Fruit fly (Drosophila melanogaster) whole organism, embryonic: ENCODE results near the gene dmrt93B.

Experiments
- Atf3 ChIP-seq: fragments of 200-800 bp; sonication (Bioruptor generic); optimal IDR thresholded peaks from 3 replicates; lab custom pipeline; 2016; ENCODE audit warnings: missing biosample characterization, missing genetic modification characterization
- Awh ChIP-seq: fragments of 200-800 bp; sonication (Bioruptor generic); IDR thresholded peaks from 2 replicates; pipeline ENCODE4, ENCODE4 v1.3.6; 2022; ENCODE audit warnings: missing biosample characterization, missing genetic modification characterization
- B-H1 ChIP-seq: fragments of 200-800 bp; sonication (Bioruptor generic); IDR thresholded peaks from 3 replicates; pipeline ENCODE4 v1.3.6; 2022; ENCODE audit warnings: missing biosample characterization, missing genetic modification characterization
- CG10147 ChIP-seq: fragments of 200-800 bp; sonication (Bioruptor generic); optimal IDR thresholded peaks from 2 replicates; lab custom pipeline; 2019; ENCODE audit warnings: missing biosample characterization, mild to moderate bottlenecking, missing genetic modification characterization, moderate library complexity
- CG10431 ChIP-seq: fragments of 200-800 bp; sonication (Bioruptor generic); optimal IDR thresholded peaks from 3 replicates; lab custom pipeline; 2018; ENCODE audit warnings: missing biosample characterization, mild to moderate bottlenecking, missing genetic modification characterization
- CG10979 ChIP-seq: fragments of 200-800 bp; sonication (Bioruptor generic); optimal IDR thresholded peaks from 2 replicates; lab custom pipeline; 2018; ENCODE audit warnings: missing biosample characterization, mild to moderate bottlenecking, missing genetic modification characterization, moderate library complexity
- CG11398 ChIP-seq: fragments of 200-800 bp; sonication (Bioruptor generic); optimal IDR thresholded peaks from 2 replicates; lab custom pipeline; 2016; ENCODE audit warnings: missing biosample characterization, missing genetic modification characterization
- CG11695 ChIP-seq: fragments of 200-800 bp; sonication (Bioruptor generic); IDR thresholded peaks from 3 replicates; pipeline ENCODE4 v1.3.6; 2022; ENCODE audit warnings: missing biosample characterization, missing genetic modification characterization
- CG13775 ChIP-seq: fragments of 200-800 bp; sonication (Bioruptor generic); optimal IDR thresholded peaks from 3 replicates; lab custom pipeline; 2017; ENCODE audit warnings: missing biosample characterization, mild to moderate bottlenecking, missing genetic modification characterization
- CG17568 ChIP-seq: fragments of 200-800 bp; sonication (Bioruptor generic); optimal IDR thresholded peaks from 2 replicates; lab custom pipeline; 2018; ENCODE audit warnings: missing biosample characterization, mild to moderate bottlenecking, missing genetic modification characterization, moderate library complexity
- CG1832 ChIP-seq: fragments of 200-800 bp; sonication (Bioruptor generic); optimal IDR thresholded peaks from 2 replicates; lab custom pipeline; 2017; ENCODE audit warnings: missing biosample characterization, mild to moderate bottlenecking, missing genetic modification characterization, inconsistent platforms
- CG2202 ChIP-seq: fragments of 200-800 bp; sonication (Bioruptor generic); optimal IDR thresholded peaks from 2 replicates; lab custom pipeline; 2018; ENCODE audit warnings: missing biosample characterization, mild to moderate bottlenecking, missing genetic modification characterization
- CG2889 ChIP-seq: fragments of 200-800 bp; sonication (Bioruptor generic); IDR thresholded peaks from 3 replicates; pipeline ENCODE4 v1.3.6; 2022; ENCODE audit warnings: missing biosample characterization, missing genetic modification characterization
- CG32532 ChIP-seq: fragments of 200-800 bp; sonication (Bioruptor generic); IDR thresholded peaks from 2 replicates; pipeline ENCODE4 v1.3.6; 2022; ENCODE audit warnings: missing biosample characterization, missing genetic modification characterization
- CG32767 ChIP-seq: fragments of 200-800 bp; sonication (Bioruptor generic); IDR thresholded peaks from 2 replicates; pipeline ENCODE4 v1.3.6; 2022; ENCODE audit warnings: missing biosample characterization, missing genetic modification characterization
- CG3847 ChIP-seq: fragments of 200-800 bp; sonication (Bioruptor generic); IDR thresholded peaks from 2 replicates; pipeline ENCODE4 v1.3.6; 2022; ENCODE audit warnings: missing biosample characterization, missing genetic modification characterization
- CG42726 ChIP-seq: fragments of 200-800 bp; sonication (Bioruptor generic); IDR thresholded peaks from 2 replicates; pipeline ENCODE4 v1.3.6; 2022; ENCODE audit warnings: missing biosample characterization, missing genetic modification characterization; ENCODE audit not compliant: partially characterized antibody
- CG4404 ChIP-seq: fragments of 200-800 bp; sonication (Bioruptor generic); IDR thresholded peaks from 2 replicates; pipeline ENCODE4 v1.3.6; 2022; ENCODE audit warnings: missing biosample characterization, missing genetic modification characterization
- CG7372 ChIP-seq: fragments of 200-800 bp; sonication (Bioruptor generic); IDR thresholded peaks from 2 replicates; pipeline ENCODE4 v1.3.6; 2022; ENCODE audit warnings: missing biosample characterization, missing genetic modification characterization
- CHES-1-like ChIP-seq: fragments of 200-800 bp; sonication (Bioruptor generic); optimal IDR thresholded peaks from 2 replicates; lab custom pipeline; 2016; ENCODE audit warnings: missing biosample characterization, missing genetic modification characterization
- Dp ChIP-seq: fragments of 200-800 bp; sonication (Bioruptor generic); optimal IDR thresholded peaks from 2 replicates; lab custom pipeline; 2018; ENCODE audit warnings: missing biosample characterization, mild to moderate bottlenecking, missing genetic modification characterization, moderate library complexity
- E2f2 ChIP-seq: fragments of 200-800 bp; sonication (Bioruptor generic); IDR thresholded peaks from 2 replicates; pipeline ENCODE4 v1.3.6; 2022; ENCODE audit warnings: missing biosample characterization, missing genetic modification characterization
- Eip74EF ChIP-seq, 2 experiments: fragments of 200-800 bp in 1 of 2; fragments of >200 bp in 1 of 2; sonication (Bioruptor generic) in 1 of 2; optimal IDR thresholded peaks; 2 replicates each; lab custom pipeline; 2017 to 2019; ENCODE audit warnings: missing biosample characterization in 2 of 2, missing genetic modification characterization in 2 of 2, mild to moderate bottlenecking in 1 of 2, moderate library complexity in 1 of 2
- H15 ChIP-seq: fragments of 200-800 bp; sonication (Bioruptor generic); IDR thresholded peaks from 3 replicates; pipeline ENCODE4 v1.3.6; 2022; ENCODE audit warnings: missing biosample characterization, missing genetic modification characterization
- H2.0 ChIP-seq: fragments of 200-800 bp; sonication (Bioruptor generic); IDR thresholded peaks from 2 replicates; pipeline ENCODE4 v1.3.6; 2022; ENCODE audit warnings: missing biosample characterization, missing genetic modification characterization
- HLH54F ChIP-seq: fragments of 200-800 bp; sonication (Bioruptor generic); optimal IDR thresholded peaks from 3 replicates; lab custom pipeline; 2016; ENCODE audit warnings: missing biosample characterization, missing genetic modification characterization
- Max ChIP-seq: fragments of 200-800 bp; sonication (Bioruptor generic); optimal IDR thresholded peaks from 2 replicates; lab custom pipeline; 2016; ENCODE audit warnings: missing biosample characterization, mild to moderate bottlenecking, missing genetic modification characterization
- NK7.1 ChIP-seq: fragments of 200-800 bp; sonication (Bioruptor generic); optimal IDR thresholded peaks from 3 replicates; lab custom pipeline; 2016; ENCODE audit warnings: missing biosample characterization, missing genetic modification characterization
- Nf-YB ChIP-seq: fragments of 200-800 bp; sonication (Bioruptor generic); optimal IDR thresholded peaks from 3 replicates; lab custom pipeline; 2019; ENCODE audit warnings: missing biosample characterization, mild to moderate bottlenecking, missing genetic modification characterization, moderate library complexity
- Opbp ChIP-seq: fragments of 200-800 bp; sonication (Bioruptor generic); IDR thresholded peaks from 3 replicates; pipeline ENCODE4 v1.3.6; 2022; ENCODE audit warnings: missing biosample characterization, missing genetic modification characterization; ENCODE audit not compliant: partially characterized antibody
- Pdp1 ChIP-seq, 2 experiments: fragments of 200-800 bp; sonication (Bioruptor generic); optimal IDR thresholded peaks; 3 replicates each; lab custom pipeline; 2016; ENCODE audit warnings: missing biosample characterization in 2 of 2, missing genetic modification characterization in 2 of 2, mild to moderate bottlenecking in 1 of 2, moderate library complexity in 1 of 2
- Ravus ChIP-seq: fragments of 200-800 bp; sonication (Bioruptor generic); IDR thresholded peaks from 2 replicates; pipeline ENCODE4 v1.3.6; 2022; ENCODE audit warnings: missing biosample characterization, missing genetic modification characterization
- ap ChIP-seq: fragments of 200-800 bp; sonication (Bioruptor generic); IDR thresholded peaks from 2 replicates; pipeline ENCODE4 v1.3.6; 2022; ENCODE audit warnings: missing biosample characterization, missing genetic modification characterization
- cas ChIP-seq: fragments of 200-800 bp; sonication (Bioruptor generic); IDR thresholded peaks from 2 replicates; pipeline ENCODE4 v1.3.6; 2022; ENCODE audit warnings: missing biosample characterization, missing genetic modification characterization
- ftz-f1 ChIP-seq: fragments of 200-800 bp; sonication (Bioruptor generic); optimal IDR thresholded peaks from 2 replicates; lab custom pipeline; 2016; ENCODE audit warnings: missing biosample characterization, missing genetic modification characterization
- hth ChIP-seq: fragments of >200 bp; optimal IDR thresholded peaks from 2 replicates; lab custom pipeline; 2017; ENCODE audit warnings: inconsistent platforms
- kah ChIP-seq: fragments of 200-800 bp; sonication (Bioruptor generic); optimal IDR thresholded peaks from 2 replicates; lab custom pipeline; 2018; ENCODE audit warnings: missing biosample characterization, mild to moderate bottlenecking, missing genetic modification characterization
- klu ChIP-seq: fragments of 200-800 bp; sonication (Bioruptor generic); IDR thresholded peaks from 2 replicates; pipeline ENCODE4 v1.3.6; 2022; ENCODE audit warnings: missing biosample characterization, missing genetic modification characterization
- lbe ChIP-seq: fragments of 200-800 bp; sonication (Bioruptor generic); optimal IDR thresholded peaks from 2 replicates; lab custom pipeline; 2016; ENCODE audit warnings: missing biosample characterization, mild to moderate bottlenecking, missing genetic modification characterization
- nerfin-2 ChIP-seq: fragments of 200-800 bp; sonication (Bioruptor generic); IDR thresholded peaks from 2 replicates; pipeline ENCODE4 v1.3.6; 2022; ENCODE audit warnings: missing biosample characterization, missing genetic modification characterization; ENCODE audit not compliant: partially characterized antibody
- odd ChIP-seq: fragments of 200-800 bp; sonication (Bioruptor generic); optimal IDR thresholded peaks from 2 replicates; lab custom pipeline; 2017; ENCODE audit warnings: missing biosample characterization, mild to moderate bottlenecking, missing genetic modification characterization
- p53 ChIP-seq: fragments of 200-800 bp; sonication (Bioruptor generic); optimal IDR thresholded peaks from 2 replicates; lab custom pipeline; 2016; ENCODE audit warnings: missing biosample characterization, missing genetic modification characterization
- peb ChIP-seq: fragments of 200-800 bp; sonication (Bioruptor generic); IDR thresholded peaks from 2 replicates; pipeline ENCODE4 v1.3.6; 2022; ENCODE audit warnings: missing biosample characterization, missing genetic modification characterization
- prd ChIP-seq, 3 experiments: fragments of >200 bp in 2 of 3; fragments of 200-800 bp in 1 of 3; sonication (Bioruptor generic) in 1 of 3; optimal IDR thresholded peaks in 2 of 3; IDR thresholded peaks in 1 of 3; 2 replicates in 2 of 3; 3 replicates in 1 of 3; pipeline versions ENCODE4 v1.3.6 to Lab custom; 2017 to 2022; ENCODE audit warnings: missing biosample characterization in 1 of 3, missing genetic modification characterization in 1 of 3
- repo ChIP-seq: fragments of 200-800 bp; sonication (Bioruptor generic); optimal IDR thresholded peaks from 2 replicates; lab custom pipeline; 2016; ENCODE audit warnings: missing biosample characterization, missing genetic modification characterization
- rib ChIP-seq: fragments of 200-800 bp; sonication (Bioruptor generic); IDR thresholded peaks from 2 replicates; pipeline ENCODE4 v1.3.6; 2022; ENCODE audit warnings: missing biosample characterization, missing genetic modification characterization
- ro ChIP-seq: fragments of 200-800 bp; sonication (Bioruptor generic); IDR thresholded peaks from 2 replicates; pipeline ENCODE4 v1.3.6; 2022; ENCODE audit warnings: missing biosample characterization, missing genetic modification characterization
- sob ChIP-seq: fragments of 200-800 bp; sonication (Bioruptor generic); IDR thresholded peaks from 2 replicates; pipeline ENCODE4 v1.3.6; 2022; ENCODE audit warnings: missing biosample characterization, missing genetic modification characterization
- vfl ChIP-seq: fragments of 200-800 bp; sonication (Bioruptor generic); optimal IDR thresholded peaks from 2 replicates; lab custom pipeline; 2016; ENCODE audit warnings: missing biosample characterization, missing genetic modification characterization

The dmrt93B gene

dm6 chr3R:21064000-21064924 lies 9.5 kb upstream of the dmrt93B start, which contains the start of gene Cortactin (continued):
- peak; percentile 92 for TF ChIP-seq Opbp (GFP tag; lab: Robert Waterston, UW)
- no peak for TF ChIP-seq CG11398 (GFP tag; lab: Kevin White, UChicago)
- no peak for TF ChIP-seq Atf3 (GFP tag; lab: Kevin White, UChicago)
- TF ChIP-seq CG10979 (tag; lab: Kevin White, UChicago), result no peak
- no peak for TF ChIP-seq ro (GFP tag; lab: Robert Waterston, UW)
- no peak for TF ChIP-seq odd
- TF ChIP-seq p53 (GFP tag; lab: Kevin White, UChicago), result no peak
- TF ChIP-seq CG32532 (GFP tag; lab: Robert Waterston, UW), result no peak
- no peak for TF ChIP-seq CG10147
- TF ChIP-seq Eip74EF (GFP tag; optimal IDR thresholded peaks at IDR 0.05; lab: Kevin White, UChicago), result peak in 1 of 2 experiments; percentile 9
- peak; percentile 99 for TF ChIP-seq Dp
- no peak for TF ChIP-seq CG11695 (GFP tag; lab: Robert Waterston, UW)
- TF ChIP-seq Pdp1 (GFP tag; optimal IDR thresholded peaks at IDR 0.05; lab: Kevin White, UChicago), result peak in 1 of 2 experiments; percentile 85
- TF ChIP-seq CG2202 (tag; lab: Kevin White, UChicago), result no peak
- TF ChIP-seq nerfin-2 (GFP tag; lab: Robert Waterston, UW), result peak; percentile 84
- TF ChIP-seq CG1832, result no peak
- no peak for TF ChIP-seq CG7372 (GFP tag; lab: Robert Waterston, UW)
- no peak for TF ChIP-seq hth (lab: Kevin White, UChicago)
- no peak for TF ChIP-seq Max (GFP tag; lab: Kevin White, UChicago)
- TF ChIP-seq Awh (GFP tag; lab: Robert Waterston, UW), result no peak
- no peak for TF ChIP-seq CG2889
- TF ChIP-seq kah, result no peak
- TF ChIP-seq ap (GFP tag; lab: Robert Waterston, UW), result no peak
- peak; percentile 95 for TF ChIP-seq CG42726
- no peak for TF ChIP-seq CG17568
- no peak for TF ChIP-seq ftz-f1 (GFP tag; lab: Kevin White, UChicago)
- no peak for TF ChIP-seq klu
- TF ChIP-seq CG32767 (GFP tag; lab: Robert Waterston, UW), result no peak
- no peak for TF ChIP-seq H2.0 (GFP tag; lab: Robert Waterston, UW)
- TF ChIP-seq repo (GFP tag; lab: Kevin White, UChicago), result no peak
- TF ChIP-seq CHES-1-like (GFP tag; lab: Kevin White, UChicago), result no peak
- TF ChIP-seq vfl (GFP tag; lab: Kevin White, UChicago), result no peak
- TF ChIP-seq lbe, result no peak
- TF ChIP-seq CG3847, result peak; percentile 25; the same call in 1 of the 2 replicates
- no peak for TF ChIP-seq B-H1
- TF ChIP-seq Ravus (GFP tag; lab: Robert Waterston, UW), result no peak
- no peak for TF ChIP-seq HLH54F (GFP tag; lab: Kevin White, UChicago)
- no peak for TF ChIP-seq Nf-YB (GFP tag; lab: Kevin White, UChicago)
- TF ChIP-seq CG4404, result no peak
- peak; percentile 99 for TF ChIP-seq E2f2
- 0 out of 2 replicates have a peak, but pooled peaks have one; percentile 19 for TF ChIP-seq sob (GFP tag; lab: Robert Waterston, UW)
- no peak for TF ChIP-seq cas (GFP tag; lab: Robert Waterston, UW)
- 0 out of 2 replicates have a peak, but pooled peaks have one; percentile 15 for TF ChIP-seq rib (GFP tag; lab: Robert Waterston, UW)
- TF ChIP-seq H15, result no peak
- no peak for TF ChIP-seq CG10431 (GFP tag; lab: Kevin White, UChicago)
- TF ChIP-seq CG13775 (GFP tag; lab: Kevin White, UChicago), result no peak
- TF ChIP-seq prd (optimal IDR thresholded peaks at IDR 0.05; lab: Kevin White, UChicago), result no peak
- no peak for TF ChIP-seq prd (GFP tag; IDR thresholded peaks at IDR 0.05; lab: Robert Waterston, UW)
- no peak for TF ChIP-seq NK7.1 (GFP tag; lab: Kevin White, UChicago)
- no peak for TF ChIP-seq peb (GFP tag; lab: Robert Waterston, UW)
